Fruit fly (Drosophila melanogaster) ovary, adult (tissue): Measurements from ENCODE around the gene cup.

Source experiments
- CG17801 ChIP-seq: fragments of 200-800 bp; optimal IDR thresholded peaks from 2 replicates; lab custom pipeline; 2019; ENCODE audit warnings: missing biosample characterization, mild to moderate bottlenecking, missing genetic modification characterization, moderate library complexity; ENCODE audit not compliant: partially characterized antibody

The cup gene

dm6 chr2L:6706368-6706919 is 43.0 kb downstream of the cup start:
- no peak for TF ChIP-seq CG17801

dm6 chr2L:6708997-6709662 is 45.7 kb downstream of the cup start, which contains the start of gene Tsp:
Tsp (minus strand) TSS chr2L:6709086.
- TF ChIP-seq CG17801 = no peak

- TF ChIP-seq CG17801 = no peak
Measured at dm6 chr2L:6716182-6716770, 52.8 kb downstream of the cup start, which contains the start of gene AkhR. AkhR (minus strand) TSS chr2L:6716186.

DNA sequence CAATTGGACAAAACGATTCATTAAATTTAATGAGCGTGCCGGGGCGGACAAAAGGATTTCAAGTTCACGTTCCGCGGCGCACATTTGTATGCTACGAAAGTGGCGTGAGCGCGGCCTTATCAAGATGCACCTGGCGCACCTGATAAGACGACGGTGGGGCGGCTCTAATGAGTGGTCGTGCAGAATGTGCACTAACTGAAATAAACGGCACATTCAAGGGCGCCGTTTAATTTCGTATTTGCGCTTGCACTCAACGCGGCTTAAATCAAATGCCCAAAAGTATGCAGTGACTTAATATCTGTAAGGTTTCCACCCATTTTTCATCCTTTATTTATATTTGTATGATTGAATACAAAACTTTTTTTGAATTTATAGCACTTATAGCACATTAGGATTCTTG is 53.5 kb downstream of the cup start:
- no peak for TF ChIP-seq CG17801

DNA sequence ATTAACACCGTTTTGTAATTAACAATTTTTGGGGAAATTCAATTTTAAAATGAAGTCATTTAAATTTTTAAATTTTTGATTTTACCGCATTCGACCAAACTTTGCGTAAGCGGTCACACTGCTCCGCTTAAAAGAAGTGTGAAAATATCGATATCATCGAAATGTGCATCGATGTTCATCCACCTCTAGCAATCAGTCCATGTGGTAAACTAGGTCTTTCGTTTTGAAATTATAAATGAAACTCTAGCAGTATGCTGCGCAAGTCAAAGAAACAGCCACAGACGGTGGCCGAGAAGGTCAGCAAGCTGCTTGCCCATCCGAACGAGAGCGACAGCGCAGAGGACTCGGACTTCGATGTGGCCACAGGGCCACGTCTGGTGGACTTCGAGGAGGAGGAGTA is 54.0 kb downstream of the cup start, which contains the start of gene Aatf:
TSS of gene Aatf (plus strand) at position 166 of the 400 bp plus-strand sequence.
- peak; percentile 44 for TF ChIP-seq CG17801

dm6 chr2L:6721710-6722109 is 58.2 kb downstream of the cup start:
- TF ChIP-seq CG17801 = no peak

dm6 chr2L:6722822-6723749 is 59.6 kb downstream of the cup start, which contains the start of gene homer:
homer (minus strand) TSS chr2L:6723359.
- no peak for TF ChIP-seq CG17801

- no peak for TF ChIP-seq CG17801
Measured at dm6 chr2L:6723750-6724503, 60.5 kb downstream of the cup start, which contains the start of gene Liprin-alpha. Liprin-alpha (plus strand) TSS chr2L:6723903.
